Worm (Caenorhabditis elegans): Measurements from ENCODE around the gene C28D4.8.

The C28D4.8 gene

ce11 chrIV:9733904-9734303 is 14.3 kb downstream of the C28D4.8 start:
- TF ChIP-seq ceh-9 (tag; optimal IDR thresholded peaks at IDR 0.05) (no peak), ceh-19 (GFP tag; optimal IDR thresholded peaks at IDR 0.05) (no peak), ceh-6 (GFP tag; optimal IDR thresholded peaks at IDR 0.05) (no peak), Y22D7AL.16 (tag; optimal IDR thresholded peaks at IDR 0.05) (no peak)

- TF ChIP-seq F13H6.1 (tag; optimal IDR thresholded peaks at IDR 0.05), result no peak
- TF ChIP-seq pha-4 (tag; optimal IDR thresholded peaks at IDR 0.05), result no peak
These were observed 19.9 kb downstream of the C28D4.8 start, which contains the start of gene nhr-100 for ce11 chrIV:9728376-9728775. Gene nhr-100, plus strand, starts transcription at chrIV:9728676.

ce11 chrIV:9727217-9727616 is 21.0 kb downstream of the C28D4.8 start:
- TF ChIP-seq ceh-18 (tag; optimal IDR thresholded peaks at IDR 0.05), result no peak
- TF ChIP-seq ahr-1 (tag; optimal IDR thresholded peaks at IDR 0.05), result no peak
- no peak for TF ChIP-seq che-1 (tag; optimal IDR thresholded peaks at IDR 0.05)

- no peak for TF ChIP-seq ceh-24 (tag; optimal IDR thresholded peaks at IDR 0.05)
- TF ChIP-seq ceh-22 (tag; optimal IDR thresholded peaks at IDR 0.05), result no peak
- no peak for TF ChIP-seq ttx-3 (tag; optimal IDR thresholded peaks at IDR 0.05)
- no peak for TF ChIP-seq npax-4 (tag; optimal IDR thresholded peaks at IDR 0.05)
- TF ChIP-seq C38D4.7 (GFP tag; optimal IDR thresholded peaks at IDR 0.05), result no peak
- TF ChIP-seq nfya-1 (tag; optimal IDR thresholded peaks at IDR 0.05), result no peak
- TF ChIP-seq sox-2 (GFP tag; IDR thresholded peaks at IDR 0.05), result no peak
- no peak for TF ChIP-seq K09A11.1 (tag; optimal IDR thresholded peaks at IDR 0.05; ENCODE audit: insufficient read depth)
- no peak for TF ChIP-seq hlh-30 (tag; optimal IDR thresholded peaks at IDR 0.05; ENCODE audit: insufficient read depth)
- TF ChIP-seq hlh-13 (GFP tag; optimal IDR thresholded peaks at IDR 0.05), result no peak
- no peak for TF ChIP-seq elt-2 (tag; optimal IDR thresholded peaks at IDR 0.05)
- no peak for TF ChIP-seq K02D7.2 (tag; optimal IDR thresholded peaks at IDR 0.05)
- TF ChIP-seq ceh-9 (tag; optimal IDR thresholded peaks at IDR 0.05), result no peak
- no peak for TF ChIP-seq ets-4 (tag; optimal IDR thresholded peaks at IDR 0.05)
- TF ChIP-seq sox-4 (tag; optimal IDR thresholded peaks at IDR 0.05), result no peak
- no peak for TF ChIP-seq ahr-1 (tag; optimal IDR thresholded peaks at IDR 0.05)
- TF ChIP-seq hlh-8 (tag; optimal IDR thresholded peaks at IDR 0.05), result no peak
These were observed 22.7 kb downstream of the C28D4.8 start for ce11 chrIV:9725468-9725985.

ce11 chrIV:9724948-9725347 is 23.3 kb downstream of the C28D4.8 start, which contains the start of the genes nhr-138 and C28D4.18:
Gene nhr-138, plus strand, starts transcription at chrIV:9725251.
Gene C28D4.18, plus strand, starts transcription at chrIV:9725280.
- no peak for TF ChIP-seq nhr-232 (tag; optimal IDR thresholded peaks at IDR 0.05)
- no peak for TF ChIP-seq zip-5 (tag; optimal IDR thresholded peaks at IDR 0.05)
- TF ChIP-seq sox-4 (tag; optimal IDR thresholded peaks at IDR 0.05), result no peak
- no peak for TF ChIP-seq ceh-31 (tag; optimal IDR thresholded peaks at IDR 0.05)
- TF ChIP-seq elt-2 (tag; optimal IDR thresholded peaks at IDR 0.05), result no peak
- TF ChIP-seq ceh-30 (tag; optimal IDR thresholded peaks at IDR 0.05), result no peak
- TF ChIP-seq ceh-18 (tag; optimal IDR thresholded peaks at IDR 0.05), result no peak
- no peak for TF ChIP-seq hlh-30 (tag; optimal IDR thresholded peaks at IDR 0.05; ENCODE audit: insufficient read depth)
- no peak for TF ChIP-seq T23F11.4 (GFP tag; optimal IDR thresholded peaks at IDR 0.05)
- TF ChIP-seq fkh-10 (GFP tag; optimal IDR thresholded peaks at IDR 0.05), result no peak

ce11 chrIV:9723185-9723584 is 25.1 kb downstream of the C28D4.8 start:
- TF ChIP-seq pqm-1 (tag; optimal IDR thresholded peaks at IDR 0.05) (no peak), ceh-22 (tag; optimal IDR thresholded peaks at IDR 0.05) (no peak), ceh-31 (tag; optimal IDR thresholded peaks at IDR 0.05) (no peak), pag-3 (tag; optimal IDR thresholded peaks at IDR 0.05; ENCODE audit: borderline replicate concordance) (no peak), tbx-7 (tag; optimal IDR thresholded peaks at IDR 0.05) (no peak), pat-9 (tag; optimal IDR thresholded peaks at IDR 0.05) (no peak), gmeb-2 (tag; optimal IDR thresholded peaks at IDR 0.05) (no peak), pros-1 (tag; optimal IDR thresholded peaks at IDR 0.05) (no peak), ceh-2 (tag; optimal IDR thresholded peaks at IDR 0.05) (no peak), ceh-19 (GFP tag; optimal IDR thresholded peaks at IDR 0.05) (no peak)
